Fruit fly (Drosophila melanogaster): Measurements from ENCODE around the gene Gsc.

Gene Gsc

DNA sequence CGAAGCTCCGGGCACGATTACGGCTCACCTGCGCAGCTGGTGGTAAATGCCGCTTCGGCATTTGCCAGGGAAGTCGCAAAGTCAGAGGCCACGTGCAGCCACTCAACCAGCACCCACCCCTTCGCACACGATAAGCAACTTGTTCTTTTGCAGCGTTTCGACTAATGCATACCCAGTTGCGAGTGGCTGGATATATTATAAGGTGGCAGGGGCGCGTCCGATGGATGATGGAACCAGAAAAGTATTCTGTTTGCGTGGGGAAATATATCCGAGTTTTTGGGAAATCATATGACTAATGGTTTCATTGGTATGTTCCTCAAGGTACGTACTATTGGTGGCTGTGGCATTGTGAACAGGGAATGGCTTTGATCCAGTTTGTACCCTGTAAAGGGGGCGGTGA lies 44.8 kb downstream of the Gsc start:
- TF ChIP-seq noc (tag; optimal IDR thresholded peaks at IDR 0.05) = no peak

dm6 chr2L:547978-548377 lies 46.5 kb downstream of the Gsc start:
- TF ChIP-seq noc (tag; optimal IDR thresholded peaks at IDR 0.05) = no peak

dm6 chr2L:544444-545179 lies 49.9 kb downstream of the Gsc start, which contains the start of the genes Spp and nAChRbeta3:
TSS of gene Spp (minus strand) at chr2L:544653.
TSS of gene nAChRbeta3 (plus strand) at chr2L:545129.
- TF ChIP-seq noc (tag; optimal IDR thresholded peaks at IDR 0.05) = no peak

DNA sequence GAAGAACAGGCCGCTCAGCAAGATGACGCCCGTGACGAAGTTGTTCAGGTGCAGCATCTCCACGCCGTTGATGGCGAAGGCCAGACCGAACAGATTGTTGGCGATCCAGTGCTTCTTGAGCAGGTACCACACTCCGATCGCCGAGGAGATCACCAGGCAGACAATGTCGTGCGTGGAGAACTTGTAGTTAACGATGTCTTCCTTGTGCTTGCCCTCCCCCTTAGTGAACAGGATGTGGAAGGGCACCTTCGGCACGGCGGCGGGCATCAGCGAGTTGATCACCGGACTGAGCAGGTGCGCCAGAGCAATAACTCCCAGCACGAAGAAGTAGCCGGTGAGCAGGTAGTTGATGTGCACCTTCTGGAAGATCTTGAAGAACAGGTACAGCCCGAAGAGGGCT lies 50.7 kb downstream of the Gsc start:
- no peak for TF ChIP-seq noc (tag; optimal IDR thresholded peaks at IDR 0.05)

dm6 chr2L:542338-542967 lies 52.0 kb downstream of the Gsc start, which contains the start of gene lwr:
TSS of gene lwr (minus strand) at chr2L:542580.
- no peak for TF ChIP-seq noc (tag; optimal IDR thresholded peaks at IDR 0.05)

dm6 chr2L:540572-541210 lies 53.8 kb downstream of the Gsc start:
- no peak for TF ChIP-seq noc (tag; optimal IDR thresholded peaks at IDR 0.05)

dm6 chr2L:533734-534133 lies 60.8 kb downstream of the Gsc start:
- TF ChIP-seq noc (tag; optimal IDR thresholded peaks at IDR 0.05) = no peak
